Worm (Caenorhabditis elegans): ENCODE data around the gene F45E6.1.

F45E6.1 gene

ce11 chrX:12517307-12517706 lies 40.1 kb upstream of the F45E6.1 start (continued):
- TF ChIP-seq attf-4 (tag; optimal IDR thresholded peaks at IDR 0.05) (no peak), zip-11 (GFP tag; IDR thresholded peaks at IDR 0.05) (no peak), nhr-6 (tag; optimal IDR thresholded peaks at IDR 0.05) (peak; percentile 22), ztf-7 (tag; optimal IDR thresholded peaks at IDR 0.05) (no peak), pqm-1 (tag; optimal IDR thresholded peaks at IDR 0.05) (no peak), T26A8.4 (GFP tag; IDR thresholded peaks at IDR 0.05) (peak; percentile 12; the same call in 1 of the 2 replicates), unc-62 (GFP tag; optimal IDR thresholded peaks at IDR 0.05 in 1 of 2) (peak in 1 of 2 experiments; percentile 35), unc-62 (tag; optimal IDR thresholded peaks at IDR 0.05) (no peak), mep-1 (tag; optimal IDR thresholded peaks at IDR 0.05) (peak; percentile 68), madf-5 (GFP tag; IDR thresholded peaks at IDR 0.05) (no peak), nhr-25 (tag; optimal IDR thresholded peaks at IDR 0.05; ENCODE audit: borderline replicate concordance, insufficient read depth) (no peak), F26F4.8 (GFP tag; conservative IDR thresholded peaks at IDR 0.05) (no peak), dve-1 (tag; optimal IDR thresholded peaks at IDR 0.05; ENCODE audit: insufficient read depth) (peak; percentile 26), ceh-20 (GFP tag; IDR thresholded peaks at IDR 0.05) (peak; percentile 46; the same call in 1 of the 2 replicates), dmd-8 (GFP tag; IDR thresholded peaks at IDR 0.05) (no peak), mxl-2 (GFP tag; conservative IDR thresholded peaks at IDR 0.05) (no peak), set-16 (GFP tag; IDR thresholded peaks at IDR 0.05) (no peak), lim-7 (GFP tag; IDR thresholded peaks at IDR 0.05) (no peak), nhr-76 (tag; optimal IDR thresholded peaks at IDR 0.05) (no peak), ceh-82 (tag; optimal IDR thresholded peaks at IDR 0.05) (no peak), gei-8 (GFP tag; optimal IDR thresholded peaks at IDR 0.05) (peak; percentile 4), R02D3.7 (tag; optimal IDR thresholded peaks at IDR 0.05) (no peak), nhr-41 (GFP tag; IDR thresholded peaks at IDR 0.05) (no peak), nhr-28 (tag; optimal IDR thresholded peaks at IDR 0.05) (peak; percentile 43), egl-27 (tag; optimal IDR thresholded peaks at IDR 0.05) (no peak), lin-29 (GFP tag; IDR thresholded peaks at IDR 0.05) (no peak), F10B5.3 (tag; optimal IDR thresholded peaks at IDR 0.05) (no peak), skn-1 (tag; optimal IDR thresholded peaks at IDR 0.05) (no peak), jun-1 (tag; optimal IDR thresholded peaks at IDR 0.05) (no peak), Y105C5A.15 (GFP tag; IDR thresholded peaks at IDR 0.05) (no peak), aha-1 (tag) (peak; percentile 92), lin-13 (GFP tag; optimal IDR thresholded peaks at IDR 0.05) (no peak), dpl-1 (GFP tag; optimal IDR thresholded peaks at IDR 0.05) (peak; percentile 21), ces-1 (GFP tag; optimal IDR thresholded peaks at IDR 0.05) (no peak), mdt-29 (GFP tag; IDR thresholded peaks at IDR 0.05) (0 out of 2 replicates have a peak, but pooled peaks have one; percentile 24), tra-1 (GFP tag; IDR thresholded peaks at IDR 0.05) (0 out of 2 replicates have a peak, but pooled peaks have one; percentile 48), fkh-10 (GFP tag; optimal IDR thresholded peaks at IDR 0.05) (no peak), hlh-30 (tag; optimal IDR thresholded peaks at IDR 0.05; ENCODE audit: insufficient read depth) (peak; percentile 82), daf-16 (GFP tag; optimal IDR thresholded peaks at IDR 0.05) (peak in 1 of 2 experiments; percentile 7), daf-16 (tag; optimal IDR thresholded peaks at IDR 0.05) (peak; percentile 71), dmd-6 (GFP tag; IDR thresholded peaks at IDR 0.05) (peak; percentile 31)

- TF ChIP-seq lin-38 (GFP tag; IDR thresholded peaks at IDR 0.05): no peak
- no peak for TF ChIP-seq madf-9 (GFP tag; conservative IDR thresholded peaks at IDR 0.05)
- no peak for TF ChIP-seq ZK337.2 (GFP tag; IDR thresholded peaks at IDR 0.05)
- no peak for TF ChIP-seq ama-1 (optimal IDR thresholded peaks at IDR 0.05)
- no peak for TF ChIP-seq spr-3 (GFP tag; optimal IDR thresholded peaks at IDR 0.05)
- no peak for TF ChIP-seq F10B5.3 (tag; optimal IDR thresholded peaks at IDR 0.05)
- no peak for TF ChIP-seq ztf-11 (tag; optimal IDR thresholded peaks at IDR 0.05)
- no peak for TF ChIP-seq zfp-3 (GFP tag; conservative IDR thresholded peaks at IDR 0.05)
- peak; percentile 6 for TF ChIP-seq rbr-2 (tag; optimal IDR thresholded peaks at IDR 0.05)
- no peak for TF ChIP-seq aly-2 (tag; optimal IDR thresholded peaks at IDR 0.05)
- TF ChIP-seq set-16 (GFP tag; IDR thresholded peaks at IDR 0.05): no peak
- no peak for TF ChIP-seq lim-7 (GFP tag; IDR thresholded peaks at IDR 0.05)
- TF ChIP-seq lin-13 (GFP tag; optimal IDR thresholded peaks at IDR 0.05): no peak
- peak; percentile 57 for TF ChIP-seq aha-1 (tag)
- TF ChIP-seq daf-12 (tag; optimal IDR thresholded peaks at IDR 0.05): no peak
- no peak for TF ChIP-seq ceh-62 (tag; optimal IDR thresholded peaks at IDR 0.05)
- no peak for TF ChIP-seq jun-1 (tag; optimal IDR thresholded peaks at IDR 0.05)
- no peak for TF ChIP-seq egl-27 (tag; optimal IDR thresholded peaks at IDR 0.05)
- TF ChIP-seq egl-43 (GFP tag; IDR thresholded peaks at IDR 0.05): peak; percentile 63
- no peak for TF ChIP-seq mxl-3 (GFP tag; optimal IDR thresholded peaks at IDR 0.05)
- TF ChIP-seq dmd-6 (GFP tag; IDR thresholded peaks at IDR 0.05): no peak
- no peak for TF ChIP-seq mxl-2 (GFP tag; conservative IDR thresholded peaks at IDR 0.05)
Observed at ce11 chrX:12516482-12516826, 39.2 kb upstream of the F45E6.1 start.
